Fruit fly (Drosophila melanogaster): Measurements from ENCODE around the gene CG34135.

Gene CG34135

dm6 chr3R:8741941-8742340 lies 26.1 kb downstream of the CG34135 start:
- no peak for TF ChIP-seq usp (GFP tag; optimal IDR thresholded peaks at IDR 0.05)
- no peak for TF ChIP-seq EcR (GFP tag; optimal IDR thresholded peaks at IDR 0.05)
- TF ChIP-seq Dll (optimal IDR thresholded peaks at IDR 0.05), result no peak
- no peak for TF ChIP-seq CG8478 (optimal IDR thresholded peaks at IDR 0.05)
- no peak for TF ChIP-seq psq (optimal IDR thresholded peaks at IDR 0.05)
- no peak for TF ChIP-seq pan (optimal IDR thresholded peaks at IDR 0.05)

dm6 chr3R:8741248-8741647 lies 26.7 kb downstream of the CG34135 start:
- TF ChIP-seq Dll (optimal IDR thresholded peaks at IDR 0.05) (no peak), usp (GFP tag; optimal IDR thresholded peaks at IDR 0.05) (no peak), psq (optimal IDR thresholded peaks at IDR 0.05) (no peak), pan (optimal IDR thresholded peaks at IDR 0.05) (no peak), CG8478 (optimal IDR thresholded peaks at IDR 0.05) (no peak), EcR (GFP tag; optimal IDR thresholded peaks at IDR 0.05) (no peak)

dm6 chr3R:8740118-8740517 lies 27.9 kb downstream of the CG34135 start:
- TF ChIP-seq Dll (optimal IDR thresholded peaks at IDR 0.05) (no peak), CG8478 (optimal IDR thresholded peaks at IDR 0.05) (no peak), psq (optimal IDR thresholded peaks at IDR 0.05) (no peak), pan (optimal IDR thresholded peaks at IDR 0.05) (no peak), usp (GFP tag; optimal IDR thresholded peaks at IDR 0.05) (no peak), EcR (GFP tag; optimal IDR thresholded peaks at IDR 0.05) (no peak)

dm6 chr3R:8739161-8739783 lies 28.7 kb downstream of the CG34135 start:
- TF ChIP-seq CG8478 (optimal IDR thresholded peaks at IDR 0.05) (no peak), psq (optimal IDR thresholded peaks at IDR 0.05) (no peak), EcR (GFP tag; optimal IDR thresholded peaks at IDR 0.05) (no peak), usp (GFP tag; optimal IDR thresholded peaks at IDR 0.05) (no peak), pan (optimal IDR thresholded peaks at IDR 0.05) (no peak), Dll (optimal IDR thresholded peaks at IDR 0.05) (no peak)

- TF ChIP-seq pan (optimal IDR thresholded peaks at IDR 0.05) (no peak), EcR (GFP tag; optimal IDR thresholded peaks at IDR 0.05) (no peak), Dll (optimal IDR thresholded peaks at IDR 0.05) (no peak), usp (GFP tag; optimal IDR thresholded peaks at IDR 0.05) (no peak), CG8478 (optimal IDR thresholded peaks at IDR 0.05) (no peak), psq (optimal IDR thresholded peaks at IDR 0.05) (no peak)
These were observed 36.3 kb downstream of the CG34135 start, which contains the start of the genes M1BP and CG8202 for dm6 chr3R:8731597-8732263. M1BP (minus strand) TSS chr3R:8731698. CG8202 (plus strand) TSS chr3R:8732091.

- TF ChIP-seq pan (optimal IDR thresholded peaks at IDR 0.05) (no peak), psq (optimal IDR thresholded peaks at IDR 0.05) (no peak)
These were observed 38.4 kb downstream of the CG34135 start, which contains the start of gene ranshi for dm6 chr3R:8729542-8729941. ranshi (minus strand) TSS chr3R:8729693.

- TF ChIP-seq usp (GFP tag; optimal IDR thresholded peaks at IDR 0.05), result no peak
- no peak for TF ChIP-seq Dll (optimal IDR thresholded peaks at IDR 0.05)
- no peak for TF ChIP-seq CG8478 (optimal IDR thresholded peaks at IDR 0.05)
- no peak for TF ChIP-seq EcR (GFP tag; optimal IDR thresholded peaks at IDR 0.05)
- no peak for TF ChIP-seq pan (optimal IDR thresholded peaks at IDR 0.05)
- TF ChIP-seq psq (optimal IDR thresholded peaks at IDR 0.05), result no peak
These were observed 41.4 kb downstream of the CG34135 start, which contains the start of gene CG8159 for dm6 chr3R:8726632-8727031. CG8159 (plus strand) TSS chr3R:8726854.

- TF ChIP-seq psq (optimal IDR thresholded peaks at IDR 0.05), result no peak
These were observed 42.8 kb downstream of the CG34135 start, which contains the start of gene ouib for dm6 chr3R:8725179-8725578. ouib (plus strand) TSS chr3R:8725479.

dm6 chr3R:8722962-8723548 lies 44.9 kb downstream of the CG34135 start, which contains the start of gene nom:
nom (plus strand) TSS chr3R:8723174.
- no peak for TF ChIP-seq CG8478 (optimal IDR thresholded peaks at IDR 0.05)
- TF ChIP-seq psq (optimal IDR thresholded peaks at IDR 0.05), result no peak
- no peak for TF ChIP-seq usp (GFP tag; optimal IDR thresholded peaks at IDR 0.05)
- TF ChIP-seq Dll (optimal IDR thresholded peaks at IDR 0.05), result no peak
- TF ChIP-seq pan (optimal IDR thresholded peaks at IDR 0.05), result no peak
- TF ChIP-seq EcR (GFP tag; optimal IDR thresholded peaks at IDR 0.05), result no peak

dm6 chr3R:8721071-8721470 lies 46.9 kb downstream of the CG34135 start, which contains the start of gene CG8136:
CG8136 (plus strand) TSS chr3R:8721371.
- no peak for TF ChIP-seq psq (optimal IDR thresholded peaks at IDR 0.05)
- TF ChIP-seq Dll (optimal IDR thresholded peaks at IDR 0.05), result no peak
- no peak for TF ChIP-seq EcR (GFP tag; optimal IDR thresholded peaks at IDR 0.05)
- no peak for TF ChIP-seq CG8478 (optimal IDR thresholded peaks at IDR 0.05)
- TF ChIP-seq pan (optimal IDR thresholded peaks at IDR 0.05), result no peak
- no peak for TF ChIP-seq usp (GFP tag; optimal IDR thresholded peaks at IDR 0.05)

dm6 chr3R:8718898-8719297 lies 49.1 kb downstream of the CG34135 start, which contains the start of gene CG11760:
CG11760 (plus strand) TSS chr3R:8719198.
- TF ChIP-seq EcR (GFP tag; optimal IDR thresholded peaks at IDR 0.05), result no peak
- no peak for TF ChIP-seq pan (optimal IDR thresholded peaks at IDR 0.05)
- no peak for TF ChIP-seq Dll (optimal IDR thresholded peaks at IDR 0.05)
- TF ChIP-seq psq (optimal IDR thresholded peaks at IDR 0.05), result no peak
- no peak for TF ChIP-seq CG8478 (optimal IDR thresholded peaks at IDR 0.05)
- TF ChIP-seq usp (GFP tag; optimal IDR thresholded peaks at IDR 0.05), result no peak

- TF ChIP-seq pan (optimal IDR thresholded peaks at IDR 0.05), result no peak
These were observed 49.6 kb downstream of the CG34135 start, which contains the start of gene Cks85A for dm6 chr3R:8718356-8718755. Cks85A (minus strand) TSS chr3R:8718456.

All from whole organism.